Worm (Caenorhabditis elegans) whole organism, L4 larva: ENCODE data around the gene cyp-31A3.

Source experiments
- D1046.2 ChIP-seq: fragments of 200-800 bp; sonication (Bioruptor generic); IDR thresholded peaks from 2 replicates; pipeline ENCODE4 v1.3.6; 2022; ENCODE audit warnings: missing genetic modification characterization, missing compliant biosample characterization
- F49E8.2 ChIP-seq: sonication (generic microtip); optimal IDR thresholded peaks from 2 replicates; lab custom pipeline; 2016; ENCODE audit warnings: missing compliant biosample characterization, mild to moderate bottlenecking, missing genetic modification characterization, borderline replicate concordance
- T20F7.1 ChIP-seq: fragments of 200-800 bp; sonication (Bioruptor generic); optimal IDR thresholded peaks from 2 replicates; lab custom pipeline; 2018; ENCODE audit warnings: mild to moderate bottlenecking, missing genetic modification characterization, missing compliant biosample characterization
- T26A8.4 ChIP-seq: fragments of 200-800 bp; sonication (Bioruptor generic); IDR thresholded peaks from 2 replicates; pipeline ENCODE4 v1.3.6; 2022; ENCODE audit warnings: missing genetic modification characterization, missing compliant biosample characterization
- Y5F2A.4 ChIP-seq: fragments of 200-800 bp; sonication (Bioruptor generic); optimal IDR thresholded peaks from 2 replicates; lab custom pipeline; 2018; ENCODE audit warnings: mild to moderate bottlenecking, missing genetic modification characterization, missing compliant biosample characterization
- aha-1 ChIP-seq: fragments of 150-350 bp; peaks from one replicate; lab custom pipeline; 2014; ENCODE audit warnings: missing biosample characterization, missing genetic modification characterization
- aly-2 ChIP-seq: sonication (generic microtip); optimal IDR thresholded peaks from 2 replicates; lab custom pipeline; 2018; ENCODE audit warnings: missing biosample characterization, missing genetic modification characterization
- arid-1 ChIP-seq: fragments of 200-800 bp; sonication (Bioruptor generic); conservative IDR thresholded peaks from 2 replicates; pipeline ENCODE4 v1.3.6; 2022; ENCODE audit warnings: missing genetic modification reagents, missing genetic modification characterization, missing compliant biosample characterization
- ceh-20 ChIP-seq: fragments of 200-800 bp; sonication (Bioruptor generic); IDR thresholded peaks from 2 replicates; pipeline ENCODE4 v1.3.6; 2022; ENCODE audit warnings: missing genetic modification reagents, missing genetic modification characterization, missing compliant biosample characterization
- ceh-44 ChIP-seq: fragments of 200-800 bp; sonication (Bioruptor generic); IDR thresholded peaks from 2 replicates; pipeline ENCODE4 v1.3.6; 2022; ENCODE audit warnings: missing genetic modification reagents, missing genetic modification characterization, missing compliant biosample characterization
- ceh-82 ChIP-seq: sonication (generic microtip); optimal IDR thresholded peaks from 2 replicates; lab custom pipeline; 2017; ENCODE audit warnings: missing biosample characterization, missing genetic modification characterization
- daf-16 ChIP-seq, 3 experiments: sonication (generic microtip); optimal IDR thresholded peaks; 2 replicates each; lab custom pipeline; 2016 to 2017; ENCODE audit warnings: missing genetic modification characterization in 3 of 3, missing genetic modification reagents in 3 of 3, mild to moderate bottlenecking in 2 of 3, missing compliant biosample characterization in 2 of 3, missing biosample characterization in 1 of 3, moderate library complexity in 1 of 3
- dmd-6 ChIP-seq: fragments of 200-800 bp; sonication (Bioruptor generic); IDR thresholded peaks from 2 replicates; pipeline ENCODE4 v1.3.6; 2022; ENCODE audit warnings: missing genetic modification reagents, missing genetic modification characterization, missing compliant biosample characterization
- dmd-8 ChIP-seq: fragments of 200-800 bp; sonication (Bioruptor generic); IDR thresholded peaks from 2 replicates; pipeline ENCODE4 v1.3.6; 2022; ENCODE audit warnings: missing genetic modification characterization, missing compliant biosample characterization
- dmd-9 ChIP-seq: fragments of 200-800 bp; sonication (Bioruptor generic); IDR thresholded peaks from 2 replicates; pipeline ENCODE4 v1.3.6; 2022; ENCODE audit warnings: missing genetic modification reagents, missing genetic modification characterization, missing compliant biosample characterization
- duxl-1 ChIP-seq: sonication (generic microtip); optimal IDR thresholded peaks from 2 replicates; lab custom pipeline; 2016; ENCODE audit warnings: mild to moderate bottlenecking, missing genetic modification characterization, moderate library complexity, missing compliant biosample characterization; ENCODE audit not compliant: poor library complexity
- dve-1 ChIP-seq: sonication (generic microtip); optimal IDR thresholded peaks from 2 replicates; lab custom pipeline; 2017; ENCODE audit warnings: antibody characterized with exemption, mild to moderate bottlenecking, missing genetic modification characterization, missing compliant biosample characterization; ENCODE audit not compliant: insufficient read depth
- hif-1 ChIP-seq, 2 experiments: sonication (generic microtip); optimal IDR thresholded peaks; 2 replicates each; lab custom pipeline; 2016 to 2017; ENCODE audit warnings: missing compliant biosample characterization in 2 of 2, missing genetic modification characterization in 2 of 2, missing genetic modification reagents in 2 of 2, missing genotype in 2 of 2, mild to moderate bottlenecking in 1 of 2
- hmg-1.1 ChIP-seq: fragments of 200-800 bp; sonication (Bioruptor generic); IDR thresholded peaks from 2 replicates; pipeline ENCODE4 v1.3.6; 2022; ENCODE audit warnings: missing genetic modification reagents, missing genetic modification characterization, missing compliant biosample characterization
- lin-1 ChIP-seq: fragments of 200-800 bp; sonication (Bioruptor generic); IDR thresholded peaks from 2 replicates; pipeline ENCODE4 v1.3.6; 2022; ENCODE audit warnings: missing genetic modification reagents, missing genetic modification characterization, missing compliant biosample characterization
- lin-13 ChIP-seq: fragments of 150-350 bp; optimal IDR thresholded peaks from 2 replicates; lab custom pipeline; 2014; ENCODE audit warnings: missing biosample characterization, missing genetic modification reagents, missing genetic modification characterization
- lin-38 ChIP-seq: fragments of 200-800 bp; sonication (Bioruptor generic); IDR thresholded peaks from 2 replicates; pipeline ENCODE4 v1.3.6; 2022; ENCODE audit warnings: missing genetic modification reagents, missing genetic modification characterization, missing compliant biosample characterization
- lsy-2 ChIP-seq, 2 experiments: fragments of 150-350 bp in 1 of 2; sonication (generic microtip) in 1 of 2; optimal IDR thresholded peaks; 2 replicates each; lab custom pipeline; 2014 to 2017; ENCODE audit warnings: missing biosample characterization in 2 of 2, missing genetic modification characterization in 2 of 2
- mdl-1 ChIP-seq, 2 experiments: fragments of 150-350 bp in 1 of 2; sonication (generic microtip) in 1 of 2; optimal IDR thresholded peaks; 2 replicates each; lab custom pipeline; 2014 to 2017; ENCODE audit warnings: missing biosample characterization in 2 of 2, missing genetic modification characterization in 2 of 2
- mdt-29 ChIP-seq: fragments of 200-800 bp; sonication (Bioruptor generic); IDR thresholded peaks from 2 replicates; pipeline ENCODE4 v1.3.6; 2022; ENCODE audit warnings: missing genetic modification reagents, missing genetic modification characterization, missing compliant biosample characterization
- mes-2 ChIP-seq: sonication (generic microtip); optimal IDR thresholded peaks from 2 replicates; lab custom pipeline; 2016; ENCODE audit warnings: missing genotype, mild to moderate bottlenecking, missing genetic modification characterization, missing compliant biosample characterization; ENCODE audit not compliant: poor library complexity, severe bottlenecking
- mxl-2 ChIP-seq: fragments of 200-800 bp; sonication (Bioruptor generic); conservative IDR thresholded peaks from 2 replicates; pipeline ENCODE4 v1.3.6; 2022; ENCODE audit warnings: missing genetic modification reagents, missing genetic modification characterization, missing compliant biosample characterization
- nhr-111 ChIP-seq: fragments of 200-800 bp; sonication (Bioruptor generic); optimal IDR thresholded peaks from 2 replicates; lab custom pipeline; 2018; ENCODE audit warnings: mild to moderate bottlenecking, missing genetic modification characterization, missing compliant biosample characterization
- nhr-48 ChIP-seq: sonication (generic microtip); optimal IDR thresholded peaks from 2 replicates; lab custom pipeline; 2016; ENCODE audit warnings: mild to moderate bottlenecking, missing genetic modification characterization, missing compliant biosample characterization
- php-3 ChIP-seq: fragments of 200-800 bp; sonication (Bioruptor generic); IDR thresholded peaks from 2 replicates; pipeline ENCODE4 v1.3.6; 2022; ENCODE audit warnings: missing genetic modification reagents, missing genetic modification characterization, missing compliant biosample characterization
- rbr-2 ChIP-seq: sonication (generic microtip); optimal IDR thresholded peaks from 2 replicates; lab custom pipeline; 2016; ENCODE audit warnings: missing genotype, missing genetic modification characterization, missing compliant biosample characterization
- saeg-2 ChIP-seq: fragments of 200-800 bp; sonication (Bioruptor generic); IDR thresholded peaks from 2 replicates; pipeline ENCODE4 v1.3.6; 2022; ENCODE audit warnings: missing genetic modification reagents, missing genetic modification characterization, missing compliant biosample characterization
- set-16 ChIP-seq: fragments of 200-800 bp; sonication (Bioruptor generic); IDR thresholded peaks from 2 replicates; pipeline ENCODE4 v1.3.6; 2022; ENCODE audit warnings: missing genetic modification reagents, missing genetic modification characterization, missing compliant biosample characterization
- snpc-1.2 ChIP-seq: fragments of 200-800 bp; sonication (Bioruptor generic); IDR thresholded peaks from 2 replicates; pipeline ENCODE4 v1.3.6; 2022; ENCODE audit warnings: missing genetic modification reagents, missing genetic modification characterization, missing compliant biosample characterization
- spr-3 ChIP-seq: fragments of 200-800 bp; sonication (Bioruptor generic); optimal IDR thresholded peaks from 2 replicates; lab custom pipeline; 2018; ENCODE audit warnings: mild to moderate bottlenecking, missing genetic modification characterization, missing compliant biosample characterization
- tag-97 ChIP-seq: fragments of 200-800 bp; sonication (Bioruptor generic); IDR thresholded peaks from 2 replicates; pipeline ENCODE4 v1.3.6; 2022; ENCODE audit warnings: missing genetic modification characterization, missing compliant biosample characterization
- tra-1 ChIP-seq: fragments of 200-800 bp; sonication (Bioruptor generic); IDR thresholded peaks from 2 replicates; pipeline ENCODE4 v1.3.6; 2022; ENCODE audit warnings: missing genetic modification reagents, missing genetic modification characterization, missing compliant biosample characterization
- unc-130 ChIP-seq: sonication (generic microtip); optimal IDR thresholded peaks from 2 replicates; lab custom pipeline; 2016; ENCODE audit warnings: missing genetic modification reagents, missing genetic modification characterization, missing compliant biosample characterization
- unc-62 ChIP-seq, 3 experiments: fragments of 150-350 bp in 1 of 3; sonication (generic microtip); optimal IDR thresholded peaks in 2 of 3; peaks in 1 of 3; 1 replicate in 1 of 3; 2 replicates in 2 of 3; lab custom pipeline; 2014 to 2017; ENCODE audit warnings: missing biosample characterization in 3 of 3, missing genetic modification characterization in 3 of 3, missing genetic modification reagents in 3 of 3, missing genotype in 1 of 3
- vab-7 ChIP-seq: fragments of 200-800 bp; sonication (Bioruptor generic); IDR thresholded peaks from 2 replicates; pipeline ENCODE4 v1.3.6; 2022; ENCODE audit warnings: missing genetic modification reagents, missing genetic modification characterization, missing compliant biosample characterization

Gene cyp-31A3

DNA sequence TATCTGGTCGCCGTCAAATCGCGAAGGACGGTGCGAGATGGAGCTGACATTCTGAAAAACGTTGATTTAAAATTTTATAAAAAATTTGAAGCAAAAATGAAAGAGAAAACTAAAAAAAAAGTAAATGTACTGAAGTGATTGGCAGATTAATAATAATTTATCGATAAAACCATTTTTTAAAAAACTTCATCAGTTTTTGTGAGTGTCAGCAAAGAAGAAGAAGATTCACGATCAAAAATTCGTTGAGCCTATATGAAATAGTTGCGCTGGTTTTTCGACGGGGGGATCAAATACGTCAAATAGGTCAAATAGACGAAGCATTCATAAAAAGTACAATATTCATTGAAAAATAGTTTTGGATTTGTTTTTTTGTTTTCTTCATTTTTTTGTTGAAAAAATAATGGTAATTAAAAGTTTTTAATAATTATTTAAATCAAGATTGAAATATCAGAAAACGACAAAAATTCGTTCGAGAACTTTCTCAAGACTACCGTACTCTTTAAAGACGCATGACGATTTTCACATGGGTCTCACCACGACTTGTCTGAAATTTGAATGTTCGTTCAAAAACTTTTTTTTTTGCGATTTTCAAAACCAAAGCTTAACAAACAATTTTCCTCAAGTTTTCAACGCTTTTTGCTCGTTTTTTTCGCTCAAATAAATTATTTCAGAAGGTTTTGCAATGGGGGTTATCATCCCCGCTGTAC is at the start of gene cyp-31A3, which contains the start of gene memi-1:
Gene cyp-31A3 (plus strand): TSS at position 672 of the 707 bp plus-strand sequence.
Gene memi-1 (minus strand): TSS at position 51 of the 707 bp plus-strand sequence.
- TF ChIP-seq aha-1 (tag; lab: Kevin White, UChicago) (no peak), T20F7.1 (no peak), nhr-48 (tag; lab: Kevin White, UChicago) (no peak), lin-38 (peak; percentile 61), tag-97 (GFP tag; lab: Robert Waterston, UW) (no peak), lsy-2 (tag; optimal IDR thresholded peaks at IDR 0.05; lab: Kevin White, UChicago) (peak in 1 of 2 experiments; percentile 25), ceh-82 (tag; lab: Kevin White, UChicago) (no peak), F49E8.2 (tag; lab: Kevin White, UChicago) (peak; percentile 77), php-3 (no peak), snpc-1.2 (GFP tag; lab: Robert Waterston, UW) (peak; percentile 86), daf-16 (GFP tag; optimal IDR thresholded peaks at IDR 0.05; lab: Kevin White, UChicago) (no peak), daf-16 (tag; optimal IDR thresholded peaks at IDR 0.05; lab: Kevin White, UChicago) (no peak), Y5F2A.4 (no peak), unc-130 (peak; percentile 2), tra-1 (GFP tag; lab: Robert Waterston, UW) (no peak), ceh-20 (GFP tag; lab: Robert Waterston, UW) (no peak)

DNA sequence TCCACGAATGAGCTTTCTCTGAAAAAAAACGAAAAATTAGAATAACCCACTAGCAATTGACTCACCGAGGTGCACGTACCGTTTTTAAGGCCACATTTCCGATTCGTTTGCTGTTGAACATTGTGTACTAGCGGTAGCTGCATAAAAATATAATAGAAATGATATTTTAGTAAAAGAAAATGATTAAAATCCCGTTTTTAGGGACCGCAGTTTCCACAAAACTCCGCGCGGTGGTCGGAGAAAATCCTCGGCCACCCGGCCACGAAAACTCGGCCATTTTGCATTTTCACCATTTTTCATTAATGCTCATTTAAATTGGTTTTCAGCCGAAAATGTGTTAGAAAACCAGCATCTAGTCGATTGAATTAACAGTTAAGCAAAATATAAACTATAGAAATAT is 48.5 kb upstream of the cyp-31A3 start, which contains the start of gene yars-2:
Gene yars-2 (minus strand): TSS at position 249 of the 400 bp plus-strand sequence.
- peak; percentile 92 for TF ChIP-seq mes-2 (tag; lab: Kevin White, UChicago)
- TF ChIP-seq spr-3: no peak
- peak in 1 of 2 experiments; percentile 76 for TF ChIP-seq hif-1 (tag; optimal IDR thresholded peaks at IDR 0.05; lab: Kevin White, UChicago)
- no peak for TF ChIP-seq dmd-6
- TF ChIP-seq mdl-1 (tag; optimal IDR thresholded peaks at IDR 0.05; lab: Kevin White, UChicago): no peak
- no peak for TF ChIP-seq duxl-1 (tag; lab: Kevin White, UChicago)
- no peak for TF ChIP-seq aly-2 (tag; lab: Kevin White, UChicago)
- TF ChIP-seq unc-130: peak; percentile 86
- TF ChIP-seq lin-13: no peak
- peak; percentile 16 for TF ChIP-seq aha-1 (tag; lab: Kevin White, UChicago)
- TF ChIP-seq rbr-2: peak; percentile 25
- no peak for TF ChIP-seq nhr-111 (GFP tag; lab: Kevin White, UChicago)
- TF ChIP-seq lsy-2 (tag; optimal IDR thresholded peaks at IDR 0.05; lab: Kevin White, UChicago): peak in 1 of 2 experiments; percentile 67
- peak; percentile 54 for TF ChIP-seq lin-38
- TF ChIP-seq dve-1 (tag; lab: Kevin White, UChicago): peak; percentile 17
- TF ChIP-seq unc-62 (GFP tag; optimal IDR thresholded peaks at IDR 0.05 in 1 of 2; lab: Kevin White, UChicago): peak in 1 of 2 experiments; percentile 91
- TF ChIP-seq unc-62 (tag; optimal IDR thresholded peaks at IDR 0.05; lab: Kevin White, UChicago): no peak

DNA sequence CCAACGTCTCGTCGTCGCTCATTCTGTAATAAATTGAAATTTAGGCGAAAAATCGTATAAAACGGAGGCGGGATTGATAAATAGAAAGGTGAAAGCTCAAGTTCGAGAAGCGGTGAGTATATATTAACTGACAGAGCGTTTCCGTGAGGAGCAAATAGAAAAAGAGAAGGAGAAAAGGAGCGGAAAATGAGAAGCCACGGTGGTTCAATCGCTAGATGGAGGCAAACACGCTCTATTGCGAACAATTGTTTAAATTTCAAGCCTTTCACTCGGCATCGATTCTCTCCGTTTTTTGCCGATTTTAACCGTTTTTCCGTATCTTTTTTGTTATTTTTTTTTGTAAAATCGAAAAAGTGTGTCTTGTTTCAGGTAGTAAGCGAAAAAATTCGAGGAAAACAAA is 45.1 kb upstream of the cyp-31A3 start, which contains the start of gene miro-1:
Gene miro-1 (minus strand): TSS at position 23 of the 400 bp plus-strand sequence.
- TF ChIP-seq lin-38: peak; percentile 85

DNA sequence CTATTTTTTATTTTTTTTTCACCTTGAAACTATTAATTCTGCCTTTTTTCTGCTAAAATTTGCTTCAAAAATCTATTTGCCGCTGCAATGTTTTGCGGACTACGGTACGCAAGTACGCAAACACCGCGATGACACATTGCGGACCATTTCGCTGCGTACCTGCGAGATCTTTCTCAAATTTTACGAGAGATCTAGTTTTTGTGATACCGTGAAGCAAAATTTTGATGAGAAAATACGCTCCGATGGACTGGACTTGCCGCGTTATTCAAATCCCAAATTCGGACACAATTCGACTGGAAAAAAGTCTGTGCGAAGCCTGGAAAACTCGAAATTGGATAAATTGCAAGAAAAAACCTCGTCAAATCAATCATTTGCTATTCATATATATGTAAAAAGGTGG is 40.3 kb upstream of the cyp-31A3 start:
- TF ChIP-seq hmg-1.1 (GFP tag; lab: Robert Waterston, UW): peak; percentile 98
- TF ChIP-seq arid-1: peak; percentile 90
- peak; percentile 83; the same call in 1 of the 2 replicates for TF ChIP-seq tag-97 (GFP tag; lab: Robert Waterston, UW)
- peak; percentile 99 for TF ChIP-seq lin-38
- TF ChIP-seq mes-2 (tag; lab: Kevin White, UChicago): peak; percentile 72
- TF ChIP-seq dmd-6: peak; percentile 96
- TF ChIP-seq lin-1 (GFP tag; lab: Robert Waterston, UW): peak; percentile 86
- TF ChIP-seq D1046.2 (GFP tag; lab: Robert Waterston, UW): peak; percentile 96
- peak; percentile 58; the same call in 1 of the 2 replicates for TF ChIP-seq snpc-1.2 (GFP tag; lab: Robert Waterston, UW)
- peak; percentile 97 for TF ChIP-seq dmd-9 (GFP tag; lab: Robert Waterston, UW)
- TF ChIP-seq mdt-29: peak; percentile 92
- peak; percentile 52; the same call in 1 of the 2 replicates for TF ChIP-seq set-16 (GFP tag; lab: Robert Waterston, UW)
- TF ChIP-seq vab-7 (GFP tag; lab: Robert Waterston, UW): peak; percentile 89
- TF ChIP-seq rbr-2: peak; percentile 53
- peak; percentile 97 for TF ChIP-seq T26A8.4
- TF ChIP-seq mxl-2: peak; percentile 65; the same call in 1 of the 2 replicates
- TF ChIP-seq ceh-44 (GFP tag; lab: Robert Waterston, UW): peak; percentile 78
- TF ChIP-seq dmd-8 (GFP tag; lab: Robert Waterston, UW): 0 out of 2 replicates have a peak, but pooled peaks have one; percentile 10
- TF ChIP-seq saeg-2: peak; percentile 92
